Worm (Caenorhabditis elegans) whole organism, early embryonic: Measurements from ENCODE around the gene ugt-53.

Experiments
- B0310.2 ChIP-seq: sonication (generic microtip); optimal IDR thresholded peaks from 2 replicates; lab custom pipeline; 2016; ENCODE audit warnings: mild to moderate bottlenecking, missing genetic modification characterization, missing compliant biosample characterization
- F13C5.2 ChIP-seq: sonication (generic microtip); optimal IDR thresholded peaks from 2 replicates; lab custom pipeline; 2017; ENCODE audit warnings: mild to moderate bottlenecking, missing genetic modification characterization, inconsistent platforms, missing compliant biosample characterization
- aly-1 ChIP-seq: sonication (generic microtip); optimal IDR thresholded peaks from 2 replicates; lab custom pipeline; 2016; ENCODE audit warnings: missing genetic modification characterization, missing compliant biosample characterization
- ama-1 ChIP-seq: fragments of 150-350 bp; optimal IDR thresholded peaks from 2 replicates; lab custom pipeline; 2014
- ceh-13 ChIP-seq: fragments of 200-800 bp; sonication (Bioruptor generic); optimal IDR thresholded peaks from 2 replicates; lab custom pipeline; 2018; ENCODE audit warnings: mild to moderate bottlenecking, missing genetic modification characterization, missing compliant biosample characterization
- ceh-36 ChIP-seq: sonication (generic microtip); optimal IDR thresholded peaks from 2 replicates; lab custom pipeline; 2016; ENCODE audit warnings: missing genetic modification characterization, inconsistent platforms, missing compliant biosample characterization
- ets-7 ChIP-seq: sonication (generic microtip); optimal IDR thresholded peaks from 2 replicates; lab custom pipeline; 2016; ENCODE audit warnings: missing genotype, missing genetic modification characterization, missing compliant biosample characterization
- flt-1 ChIP-seq: fragments of 200-800 bp; sonication (Bioruptor generic); IDR thresholded peaks from 2 replicates; pipeline ENCODE4 v1.3.6; 2022; ENCODE audit warnings: missing genetic modification characterization, missing compliant biosample characterization
- hmbx-1 ChIP-seq: sonication (generic microtip); optimal IDR thresholded peaks from 2 replicates; lab custom pipeline; 2016; ENCODE audit warnings: mild to moderate bottlenecking, missing genetic modification characterization, missing compliant biosample characterization
- hmg-4 ChIP-seq: fragments of 200-800 bp; sonication (Bioruptor generic); optimal IDR thresholded peaks from 2 replicates; lab custom pipeline; 2018; ENCODE audit warnings: mild to moderate bottlenecking, missing genetic modification characterization, missing compliant biosample characterization
- hnd-1 ChIP-seq: sonication (generic microtip); optimal IDR thresholded peaks from 2 replicates; lab custom pipeline; 2016; ENCODE audit warnings: missing genetic modification characterization, missing compliant biosample characterization
- pes-1 ChIP-seq: fragments of 200-800 bp; sonication (Bioruptor generic); IDR thresholded peaks from 2 replicates; pipeline ENCODE4 v1.3.6; 2022; ENCODE audit warnings: missing genetic modification reagents, missing genetic modification characterization, missing compliant biosample characterization
- scrt-1 ChIP-seq: fragments of 200-800 bp; sonication (Bioruptor generic); IDR thresholded peaks from 2 replicates; pipeline ENCODE4 v1.3.6; 2022; ENCODE audit warnings: missing genetic modification characterization, missing compliant biosample characterization
- sea-1 ChIP-seq: fragments of 200-800 bp; sonication (Bioruptor generic); conservative IDR thresholded peaks from 2 replicates; pipeline ENCODE4 v1.3.6; 2022; ENCODE audit warnings: missing genetic modification characterization, missing compliant biosample characterization
- tbx-11 ChIP-seq: fragments of 200-800 bp; sonication (Bioruptor generic); IDR thresholded peaks from 2 replicates; pipeline ENCODE4 v1.3.6; 2022; ENCODE audit warnings: missing genetic modification characterization, missing compliant biosample characterization
- tbx-37 ChIP-seq: fragments of 200-800 bp; sonication (Bioruptor generic); conservative IDR thresholded peaks from 2 replicates; pipeline ENCODE4 v1.3.6; 2022; ENCODE audit warnings: missing genetic modification reagents, missing genetic modification characterization, missing compliant biosample characterization
- tra-4 ChIP-seq: sonication (generic microtip); optimal IDR thresholded peaks from 2 replicates; lab custom pipeline; 2017; ENCODE audit warnings: missing genetic modification characterization, missing compliant biosample characterization

Gene ugt-53

ce11 chrV:2870127-2870526, 21.0 kb downstream of the ugt-53 start, which contains the start of gene srh-243:
Gene srh-243, plus strand, starts transcription at chrV:2870427.
- TF ChIP-seq hmbx-1 (tag; lab: Kevin White, UChicago) = no peak
- TF ChIP-seq tbx-11 (GFP tag; lab: Robert Waterston, UW) = no peak
- TF ChIP-seq hmg-4 (GFP tag; lab: Kevin White, UChicago) = no peak
- TF ChIP-seq F13C5.2 (tag; lab: Kevin White, UChicago) = no peak
- no peak for TF ChIP-seq pes-1
- TF ChIP-seq B0310.2 (tag; lab: Kevin White, UChicago) = no peak
- no peak for TF ChIP-seq scrt-1 (GFP tag; lab: Robert Waterston, UW)
- no peak for TF ChIP-seq tra-4 (tag; lab: Kevin White, UChicago)
- TF ChIP-seq ceh-13 (GFP tag; lab: Kevin White, UChicago) = no peak
- TF ChIP-seq sea-1 = no peak
- no peak for TF ChIP-seq ets-7 (tag; lab: Kevin White, UChicago)
- no peak for TF ChIP-seq ama-1 (lab: Kevin White, UChicago)
- TF ChIP-seq ceh-36 (tag; lab: Kevin White, UChicago) = no peak
- no peak for TF ChIP-seq aly-1 (tag; lab: Kevin White, UChicago)
- no peak for TF ChIP-seq hnd-1 (tag; lab: Kevin White, UChicago)
- no peak for TF ChIP-seq tbx-37 (GFP tag; lab: Robert Waterston, UW)
- TF ChIP-seq flt-1 (GFP tag; lab: Robert Waterston, UW) = no peak

DNA sequence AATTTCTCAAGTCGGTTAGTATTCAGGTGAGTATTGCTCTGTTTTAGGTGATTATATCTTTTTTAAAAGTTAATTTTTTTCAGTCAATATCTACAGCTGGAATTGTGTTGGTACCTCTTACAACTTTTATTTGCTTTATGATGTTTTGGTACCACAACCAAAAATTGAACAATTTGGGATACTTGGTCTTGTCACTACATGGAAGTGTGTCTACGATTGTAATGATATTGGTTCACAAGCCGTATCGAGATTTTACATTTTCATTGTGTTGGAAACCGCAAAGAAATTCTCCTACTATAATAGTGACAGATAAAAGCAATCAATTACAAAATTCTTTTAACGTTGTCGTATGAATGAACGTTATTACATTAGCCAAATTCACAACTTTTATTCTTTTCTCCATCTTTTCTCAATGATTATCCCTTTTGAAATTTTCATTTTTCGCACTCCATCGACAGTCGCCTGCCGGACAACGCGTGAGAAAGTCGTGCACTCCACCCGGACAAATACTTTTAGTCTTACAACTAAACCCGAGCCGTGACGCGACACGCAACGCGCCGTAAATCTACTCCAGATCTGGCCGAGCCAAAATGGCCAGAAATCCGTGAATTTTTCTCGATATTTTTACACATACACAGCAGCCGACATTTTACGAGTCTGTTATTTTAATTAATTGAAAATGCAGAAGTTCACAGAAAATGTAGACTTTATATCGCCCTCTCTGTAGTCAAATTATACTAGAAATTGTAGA, 22.8 kb downstream of the ugt-53 start:
- no peak for TF ChIP-seq tbx-37 (GFP tag; lab: Robert Waterston, UW)
- TF ChIP-seq scrt-1 (GFP tag; lab: Robert Waterston, UW) = no peak
- TF ChIP-seq hmg-4 (GFP tag; lab: Kevin White, UChicago) = no peak
- TF ChIP-seq tra-4 (tag; lab: Kevin White, UChicago) = no peak
- TF ChIP-seq flt-1 (GFP tag; lab: Robert Waterston, UW) = no peak

- no peak for TF ChIP-seq ceh-36 (tag; lab: Kevin White, UChicago)
- no peak for TF ChIP-seq hmg-4 (GFP tag; lab: Kevin White, UChicago)
- no peak for TF ChIP-seq tbx-37 (GFP tag; lab: Robert Waterston, UW)
- TF ChIP-seq tra-4 (tag; lab: Kevin White, UChicago) = no peak
- TF ChIP-seq tbx-11 (GFP tag; lab: Robert Waterston, UW) = no peak
These were observed 23.8 kb downstream of the ugt-53 start for ce11 chrV:2872947-2873346.

DNA sequence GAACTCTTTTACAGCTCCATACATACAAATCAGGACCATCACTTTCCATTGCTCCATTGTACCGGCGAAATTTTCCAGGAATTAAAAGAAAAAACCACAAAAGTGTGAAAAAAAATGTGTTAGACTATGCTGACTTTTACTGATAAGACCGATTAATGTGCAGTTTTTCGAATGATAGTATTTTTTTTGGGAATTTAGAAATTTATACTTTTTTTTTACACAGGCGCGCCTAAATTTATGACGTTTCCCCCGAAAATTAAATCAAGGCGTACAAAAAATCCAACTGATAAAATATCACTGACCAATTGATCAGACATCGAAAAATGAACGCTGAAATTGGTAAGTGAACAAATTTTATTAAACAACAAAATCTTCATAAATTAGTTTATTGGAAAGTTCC, 26.3 kb downstream of the ugt-53 start, which contains the start of gene folt-2:
folt-2 (minus strand) TSS at position 179 of the 400 bp plus-strand sequence.
- 0 out of 2 replicates have a peak, but pooled peaks have one; percentile 16 for TF ChIP-seq tbx-11 (GFP tag; lab: Robert Waterston, UW)
- no peak for TF ChIP-seq ceh-13 (GFP tag; lab: Kevin White, UChicago)
- TF ChIP-seq ceh-36 (tag; lab: Kevin White, UChicago) = no peak

- TF ChIP-seq flt-1 (GFP tag; lab: Robert Waterston, UW) (no peak), pes-1 (no peak), hnd-1 (tag; lab: Kevin White, UChicago) (no peak), F13C5.2 (tag; lab: Kevin White, UChicago) (no peak), hmbx-1 (tag; lab: Kevin White, UChicago) (no peak), ama-1 (lab: Kevin White, UChicago) (no peak), ets-7 (tag; lab: Kevin White, UChicago) (no peak), tbx-37 (GFP tag; lab: Robert Waterston, UW) (no peak), hmg-4 (GFP tag; lab: Kevin White, UChicago) (no peak), ceh-13 (GFP tag; lab: Kevin White, UChicago) (no peak), ceh-36 (tag; lab: Kevin White, UChicago) (no peak), tra-4 (tag; lab: Kevin White, UChicago) (no peak), tbx-11 (GFP tag; lab: Robert Waterston, UW) (no peak), sea-1 (no peak), B0310.2 (tag; lab: Kevin White, UChicago) (no peak), aly-1 (tag; lab: Kevin White, UChicago) (no peak), scrt-1 (GFP tag; lab: Robert Waterston, UW) (no peak)
These were observed 27.2 kb downstream of the ugt-53 start for ce11 chrV:2876188-2876831.

ce11 chrV:2877509-2877908, 28.4 kb downstream of the ugt-53 start, which contains the start of gene F37B4.10:
Gene F37B4.10, minus strand, starts transcription at chrV:2877609.
- no peak for TF ChIP-seq hmbx-1 (tag; lab: Kevin White, UChicago)

DNA sequence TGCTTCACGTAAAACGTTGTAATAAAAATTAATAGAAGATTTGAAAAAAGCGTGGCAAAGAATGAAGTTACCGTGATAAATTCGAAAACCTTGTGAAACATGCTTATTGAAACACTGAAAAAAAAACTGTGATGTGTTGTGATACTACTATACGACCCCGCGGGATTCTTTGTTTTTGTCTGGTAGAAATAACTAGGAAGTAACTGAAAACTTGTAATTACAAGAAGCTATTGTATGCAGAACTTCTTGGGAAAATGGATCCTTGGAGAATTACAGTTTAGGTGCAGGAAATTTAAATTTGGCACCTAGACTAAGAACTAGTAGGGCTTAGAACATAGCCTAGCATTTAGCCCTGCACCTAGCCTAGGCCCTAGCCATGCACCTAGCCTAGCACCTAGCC, 30.7 kb downstream of the ugt-53 start, which contains the start of gene str-39:
str-39 (minus strand) TSS at position 101 of the 400 bp plus-strand sequence.
- no peak for TF ChIP-seq tra-4 (tag; lab: Kevin White, UChicago)
- no peak for TF ChIP-seq pes-1
- no peak for TF ChIP-seq F13C5.2 (tag; lab: Kevin White, UChicago)
- no peak for TF ChIP-seq hmbx-1 (tag; lab: Kevin White, UChicago)
- TF ChIP-seq scrt-1 (GFP tag; lab: Robert Waterston, UW) = no peak
- TF ChIP-seq ets-7 (tag; lab: Kevin White, UChicago) = no peak
- TF ChIP-seq aly-1 (tag; lab: Kevin White, UChicago) = no peak
- no peak for TF ChIP-seq tbx-37 (GFP tag; lab: Robert Waterston, UW)
- no peak for TF ChIP-seq hmg-4 (GFP tag; lab: Kevin White, UChicago)
- TF ChIP-seq hnd-1 (tag; lab: Kevin White, UChicago) = no peak
- no peak for TF ChIP-seq tbx-11 (GFP tag; lab: Robert Waterston, UW)
